Worm (Caenorhabditis elegans) whole organism, mixed stage, embryonic: Measurements from ENCODE around the gene mat-3.

Source experiments
- M03D4.4 ChIP-seq: sonication (generic microtip); optimal IDR thresholded peaks from 2 replicates; lab custom pipeline; 2017; ENCODE audit warnings: mild to moderate bottlenecking, missing genetic modification characterization, missing compliant biosample characterization
- ceh-39 ChIP-seq: fragments of 150-350 bp; optimal IDR thresholded peaks from 2 replicates; lab custom pipeline; 2014; ENCODE audit warnings: missing biosample characterization, missing genetic modification characterization
- lin-13 ChIP-seq: fragments of 150-350 bp; optimal IDR thresholded peaks from 2 replicates; lab custom pipeline; 2014; ENCODE audit warnings: missing biosample characterization, missing genetic modification characterization
- nhr-237 ChIP-seq: fragments of 150-350 bp; optimal IDR thresholded peaks from 2 replicates; lab custom pipeline; 2014; ENCODE audit warnings: missing biosample characterization, missing genetic modification characterization
- pha-4 ChIP-seq: fragments of 150-350 bp; optimal IDR thresholded peaks from 2 replicates; lab custom pipeline; 2018; ENCODE audit warnings: missing biosample characterization, missing genetic modification reagents, missing genetic modification characterization
- zip-8 ChIP-seq: fragments of 150-350 bp; optimal IDR thresholded peaks from 2 replicates; lab custom pipeline; 2014; ENCODE audit warnings: missing biosample characterization, missing genetic modification characterization

ce11 chrIII:488464-488863 lies 13.2 kb downstream of the mat-3 start, which contains the start of gene F30H5.5:
- TF ChIP-seq ceh-39 (tag; lab: Kevin White, UChicago) (no peak), nhr-237 (tag; lab: Kevin White, UChicago) (no peak), pha-4 (tag; lab: Kevin White, UChicago) (no peak), lin-13 (no peak), zip-8 (no peak), M03D4.4 (tag; lab: Kevin White, UChicago) (no peak)
